Worm (Caenorhabditis elegans) whole organism, L4 larva: ENCODE data around the gene rcat-1.
A peak's percentile ranks its signal among the peaks of the same experiment; 100 is the strongest.

Source experiments
- F26F4.8 ChIP-seq: fragments of 200-800 bp; sonication (Bioruptor generic); conservative IDR thresholded peaks from 2 replicates; pipeline ENCODE4 v1.3.6; 2022; ENCODE audit warnings: missing genetic modification characterization, missing compliant biosample characterization
- Y48G9A.11 ChIP-seq: fragments of 200-800 bp; sonication (Bioruptor generic); IDR thresholded peaks from 2 replicates; pipeline ENCODE4 v1.3.6; 2022; ENCODE audit warnings: missing genetic modification reagents, missing genetic modification characterization, missing compliant biosample characterization
- Y5F2A.4 ChIP-seq: fragments of 200-800 bp; sonication (Bioruptor generic); optimal IDR thresholded peaks from 2 replicates; lab custom pipeline; 2018; ENCODE audit warnings: mild to moderate bottlenecking, missing genetic modification characterization, missing compliant biosample characterization
- ZK546.5 ChIP-seq, 2 experiments: sonication (generic microtip); optimal IDR thresholded peaks; 2 replicates each; lab custom pipeline; 2017; ENCODE audit warnings: missing biosample characterization in 2 of 2, missing genetic modification characterization in 2 of 2
- arid-1 ChIP-seq: fragments of 200-800 bp; sonication (Bioruptor generic); conservative IDR thresholded peaks from 2 replicates; pipeline ENCODE4 v1.3.6; 2022; ENCODE audit warnings: missing genetic modification reagents, missing genetic modification characterization, missing compliant biosample characterization
- ceh-62 ChIP-seq: sonication (generic microtip); optimal IDR thresholded peaks from 2 replicates; lab custom pipeline; 2017; ENCODE audit warnings: missing biosample characterization, missing genetic modification characterization
- ces-1 ChIP-seq: fragments of 150-350 bp; sonication (generic microtip); optimal IDR thresholded peaks from 4 replicates; lab custom pipeline; 2014; ENCODE audit warnings: missing biosample characterization, missing genetic modification reagents, missing genetic modification characterization
- daf-12 ChIP-seq: fragments of 150-350 bp; optimal IDR thresholded peaks from 2 replicates; lab custom pipeline; 2014; ENCODE audit warnings: missing biosample characterization, missing genetic modification reagents, missing genetic modification characterization
- daf-8 ChIP-seq: fragments of 200-800 bp; sonication (Bioruptor generic); IDR thresholded peaks from 2 replicates; pipeline ENCODE4 v1.3.6; 2022; ENCODE audit warnings: missing genetic modification characterization, missing compliant biosample characterization
- dmd-9 ChIP-seq: fragments of 200-800 bp; sonication (Bioruptor generic); IDR thresholded peaks from 2 replicates; pipeline ENCODE4 v1.3.6; 2022; ENCODE audit warnings: missing genetic modification reagents, missing genetic modification characterization, missing compliant biosample characterization
- hif-1 ChIP-seq, 2 experiments: sonication (generic microtip); optimal IDR thresholded peaks; 2 replicates each; lab custom pipeline; 2016 to 2017; ENCODE audit warnings: missing compliant biosample characterization in 2 of 2, missing genetic modification characterization in 2 of 2, missing genetic modification reagents in 2 of 2, missing genotype in 2 of 2, mild to moderate bottlenecking in 1 of 2
- hlh-30 ChIP-seq: sonication (generic microtip); optimal IDR thresholded peaks from 2 replicates; lab custom pipeline; 2017; ENCODE audit warnings: antibody characterized with exemption, mild to moderate bottlenecking, missing genetic modification characterization, missing compliant biosample characterization; ENCODE audit not compliant: insufficient read depth
- hmg-1.1 ChIP-seq: fragments of 200-800 bp; sonication (Bioruptor generic); IDR thresholded peaks from 2 replicates; pipeline ENCODE4 v1.3.6; 2022; ENCODE audit warnings: missing genetic modification reagents, missing genetic modification characterization, missing compliant biosample characterization
- lim-7 ChIP-seq: fragments of 200-800 bp; sonication (Bioruptor generic); IDR thresholded peaks from 2 replicates; pipeline ENCODE4 v1.3.6; 2022; ENCODE audit warnings: missing genetic modification characterization, missing compliant biosample characterization
- lin-38 ChIP-seq: fragments of 200-800 bp; sonication (Bioruptor generic); IDR thresholded peaks from 2 replicates; pipeline ENCODE4 v1.3.6; 2022; ENCODE audit warnings: missing genetic modification reagents, missing genetic modification characterization, missing compliant biosample characterization
- lin-39 ChIP-seq: fragments of 150-350 bp; optimal IDR thresholded peaks from 2 replicates; lab custom pipeline; 2014; ENCODE audit warnings: missing biosample characterization, missing genetic modification reagents, missing genetic modification characterization
- lir-3 ChIP-seq: sonication (generic microtip); optimal IDR thresholded peaks from 2 replicates; lab custom pipeline; 2016; ENCODE audit warnings: mild to moderate bottlenecking, missing genetic modification characterization, missing compliant biosample characterization
- madf-5 ChIP-seq, 2 experiments: fragments of 200-800 bp; sonication (Bioruptor generic); IDR thresholded peaks; 2 replicates each; pipeline ENCODE4 v1.3.6; 2022; ENCODE audit warnings: missing compliant biosample characterization in 2 of 2, missing genetic modification characterization in 2 of 2
- mdl-1 ChIP-seq, 2 experiments: fragments of 150-350 bp in 1 of 2; sonication (generic microtip) in 1 of 2; optimal IDR thresholded peaks; 2 replicates each; lab custom pipeline; 2014 to 2017; ENCODE audit warnings: missing biosample characterization in 2 of 2, missing genetic modification characterization in 2 of 2
- mep-1 ChIP-seq: fragments of 150-350 bp; sonication (generic microtip); optimal IDR thresholded peaks from 3 replicates; lab custom pipeline; 2014; ENCODE audit warnings: missing biosample characterization, missing genetic modification characterization
- nhr-102 ChIP-seq: sonication (generic microtip); optimal IDR thresholded peaks from 2 replicates; lab custom pipeline; 2016; ENCODE audit warnings: mild to moderate bottlenecking, missing genetic modification characterization, moderate library complexity, missing compliant biosample characterization
- nhr-111 ChIP-seq: fragments of 200-800 bp; sonication (Bioruptor generic); optimal IDR thresholded peaks from 2 replicates; lab custom pipeline; 2018; ENCODE audit warnings: mild to moderate bottlenecking, missing genetic modification characterization, missing compliant biosample characterization
- nhr-25 ChIP-seq: sonication (generic microtip); optimal IDR thresholded peaks from 2 replicates; lab custom pipeline; 2017; ENCODE audit warnings: missing genetic modification characterization, mild to moderate bottlenecking, missing compliant biosample characterization, antibody characterized with exemption, moderate library complexity, borderline replicate concordance; ENCODE audit not compliant: insufficient read depth
- nhr-28 ChIP-seq: fragments of 150-350 bp; optimal IDR thresholded peaks from 2 replicates; lab custom pipeline; 2014; ENCODE audit warnings: missing biosample characterization, missing genetic modification characterization
- nhr-41 ChIP-seq: fragments of 200-800 bp; sonication (Bioruptor generic); IDR thresholded peaks from 2 replicates; pipeline ENCODE4 v1.3.6; 2022; ENCODE audit warnings: missing genetic modification reagents, missing genetic modification characterization, missing compliant biosample characterization
- nhr-48 ChIP-seq: sonication (generic microtip); optimal IDR thresholded peaks from 2 replicates; lab custom pipeline; 2016; ENCODE audit warnings: mild to moderate bottlenecking, missing genetic modification characterization, missing compliant biosample characterization
- pha-4 ChIP-seq, 2 experiments: fragments of 150-350 bp in 1 of 2; fragments of 200-800 bp in 1 of 2; sonication (Bioruptor generic) in 1 of 2; IDR thresholded peaks in 1 of 2; optimal IDR thresholded peaks in 1 of 2; 2 replicates each; pipeline versions ENCODE4 v1.3.6 to Lab custom; 2014 to 2022; ENCODE audit warnings: missing genetic modification characterization in 2 of 2, missing genetic modification reagents in 2 of 2, missing biosample characterization in 1 of 2, missing compliant biosample characterization in 1 of 2
- sdz-12 ChIP-seq: fragments of 200-800 bp; sonication (Bioruptor generic); optimal IDR thresholded peaks from 2 replicates; lab custom pipeline; 2018; ENCODE audit warnings: mild to moderate bottlenecking, missing genetic modification characterization, missing compliant biosample characterization
- spr-1 ChIP-seq: sonication (generic microtip); optimal IDR thresholded peaks from 2 replicates; lab custom pipeline; 2016; ENCODE audit warnings: mild to moderate bottlenecking, missing genetic modification characterization, missing compliant biosample characterization
- spr-3 ChIP-seq: fragments of 200-800 bp; sonication (Bioruptor generic); optimal IDR thresholded peaks from 2 replicates; lab custom pipeline; 2018; ENCODE audit warnings: mild to moderate bottlenecking, missing genetic modification characterization, missing compliant biosample characterization
- unc-130 ChIP-seq: sonication (generic microtip); optimal IDR thresholded peaks from 2 replicates; lab custom pipeline; 2016; ENCODE audit warnings: missing genetic modification reagents, missing genetic modification characterization, missing compliant biosample characterization
- unc-39 ChIP-seq: sonication (generic microtip); optimal IDR thresholded peaks from 2 replicates; lab custom pipeline; 2017; ENCODE audit warnings: missing biosample characterization, missing genetic modification characterization
- unc-62 ChIP-seq, 3 experiments: fragments of 150-350 bp in 1 of 3; sonication (generic microtip); optimal IDR thresholded peaks in 2 of 3; peaks in 1 of 3; 1 replicate in 1 of 3; 2 replicates in 2 of 3; lab custom pipeline; 2014 to 2017; ENCODE audit warnings: missing biosample characterization in 3 of 3, missing genetic modification characterization in 3 of 3, missing genetic modification reagents in 3 of 3, missing genotype in 1 of 3
- zag-1 ChIP-seq: fragments of 150-350 bp; optimal IDR thresholded peaks from 2 replicates; lab custom pipeline; 2014; ENCODE audit warnings: missing biosample characterization, missing genetic modification characterization
- zfp-2 ChIP-seq: sonication (generic microtip); optimal IDR thresholded peaks from 2 replicates; lab custom pipeline; 2016; ENCODE audit warnings: mild to moderate bottlenecking, missing genetic modification characterization, missing compliant biosample characterization
- zip-11 ChIP-seq: fragments of 200-800 bp; sonication (Bioruptor generic); IDR thresholded peaks from 2 replicates; pipeline ENCODE4 v1.3.6; 2022; ENCODE audit warnings: missing genetic modification characterization, missing compliant biosample characterization
- ztf-7 ChIP-seq: fragments of 150-350 bp; optimal IDR thresholded peaks from 2 replicates; lab custom pipeline; 2014; ENCODE audit warnings: missing biosample characterization, missing genetic modification characterization

The rcat-1 gene

ce11 chrIV:210591-210990 is 44.6 kb downstream of the rcat-1 start (continued):
- TF ChIP-seq zip-11 (GFP tag; lab: Robert Waterston, UW) = no peak
- 0 out of 2 replicates have a peak, but pooled peaks have one; percentile 27 for TF ChIP-seq hmg-1.1 (GFP tag; lab: Robert Waterston, UW)
- TF ChIP-seq unc-39 (tag; lab: Kevin White, UChicago) = no peak
- no peak for TF ChIP-seq daf-12 (tag; lab: Kevin White, UChicago)
- no peak for TF ChIP-seq ZK546.5 (tag; optimal IDR thresholded peaks at IDR 0.05; lab: Kevin White, UChicago)
- TF ChIP-seq arid-1 = no peak
- peak; percentile 62 for TF ChIP-seq hlh-30 (tag; lab: Kevin White, UChicago)
- TF ChIP-seq nhr-28 (tag; lab: Kevin White, UChicago) = peak; percentile 91
- no peak for TF ChIP-seq spr-1 (tag; lab: Kevin White, UChicago)
- no peak; the same call in 1 of the 2 replicates for TF ChIP-seq lin-38 (GFP tag; lab: Robert Waterston, UW)
- TF ChIP-seq lin-39 (tag; lab: Kevin White, UChicago) = no peak
- no peak for TF ChIP-seq Y5F2A.4 (GFP tag; lab: Kevin White, UChicago)
- peak; percentile 70 for TF ChIP-seq nhr-48 (tag; lab: Kevin White, UChicago)
- TF ChIP-seq zag-1 (tag; lab: Kevin White, UChicago) = no peak
- TF ChIP-seq spr-3 (GFP tag; lab: Kevin White, UChicago) = no peak
- TF ChIP-seq lir-3 (tag; lab: Kevin White, UChicago) = no peak
- peak; percentile 64 for TF ChIP-seq nhr-102 (tag; lab: Kevin White, UChicago)
- no peak for TF ChIP-seq ztf-7
- TF ChIP-seq nhr-111 (GFP tag; lab: Kevin White, UChicago) = no peak
- TF ChIP-seq ces-1 (GFP tag; lab: Kevin White, UChicago) = no peak
- TF ChIP-seq mdl-1 (tag; optimal IDR thresholded peaks at IDR 0.05; lab: Kevin White, UChicago) = peak in 1 of 2 experiments; percentile 50
- TF ChIP-seq unc-62 (GFP tag; optimal IDR thresholded peaks at IDR 0.05 in 1 of 2; lab: Kevin White, UChicago) = peak in 1 of 2 experiments; percentile 60
- TF ChIP-seq unc-62 (tag; optimal IDR thresholded peaks at IDR 0.05; lab: Kevin White, UChicago) = no peak
- TF ChIP-seq unc-130 (GFP tag; lab: Kevin White, UChicago) = no peak
- no peak for TF ChIP-seq zfp-2 (tag; lab: Kevin White, UChicago)
- TF ChIP-seq nhr-25 = no peak
- no peak for TF ChIP-seq sdz-12
- TF ChIP-seq nhr-41 = peak; percentile 81
- no peak for TF ChIP-seq daf-8 (GFP tag; lab: Robert Waterston, UW)
- TF ChIP-seq madf-5 (GFP tag; IDR thresholded peaks at IDR 0.05; lab: Robert Waterston, UW) = no peak
- TF ChIP-seq lim-7 (GFP tag; lab: Robert Waterston, UW) = no peak
- TF ChIP-seq Y48G9A.11 (GFP tag; lab: Robert Waterston, UW) = no peak
- no peak for TF ChIP-seq hif-1 (tag; optimal IDR thresholded peaks at IDR 0.05; lab: Kevin White, UChicago)

ce11 chrIV:207885-208284 is 47.3 kb downstream of the rcat-1 start, which contains the start of gene Y38C1AA.1:
Y38C1AA.1 (plus strand) TSS chrIV:208185.
- TF ChIP-seq pha-4 (GFP tag; IDR thresholded peaks at IDR 0.05; lab: Robert Waterston, UW) (no peak), pha-4 (tag; optimal IDR thresholded peaks at IDR 0.05; lab: Kevin White, UChicago) (no peak), ceh-62 (tag; lab: Kevin White, UChicago) (no peak), nhr-111 (GFP tag; lab: Kevin White, UChicago) (no peak), dmd-9 (GFP tag; lab: Robert Waterston, UW) (no peak), daf-8 (GFP tag; lab: Robert Waterston, UW) (no peak), mep-1 (no peak), F26F4.8 (GFP tag; lab: Robert Waterston, UW) (no peak)
